Fruit fly (Drosophila melanogaster): ENCODE results near the gene Nha1.

Nha1 gene

DNA sequence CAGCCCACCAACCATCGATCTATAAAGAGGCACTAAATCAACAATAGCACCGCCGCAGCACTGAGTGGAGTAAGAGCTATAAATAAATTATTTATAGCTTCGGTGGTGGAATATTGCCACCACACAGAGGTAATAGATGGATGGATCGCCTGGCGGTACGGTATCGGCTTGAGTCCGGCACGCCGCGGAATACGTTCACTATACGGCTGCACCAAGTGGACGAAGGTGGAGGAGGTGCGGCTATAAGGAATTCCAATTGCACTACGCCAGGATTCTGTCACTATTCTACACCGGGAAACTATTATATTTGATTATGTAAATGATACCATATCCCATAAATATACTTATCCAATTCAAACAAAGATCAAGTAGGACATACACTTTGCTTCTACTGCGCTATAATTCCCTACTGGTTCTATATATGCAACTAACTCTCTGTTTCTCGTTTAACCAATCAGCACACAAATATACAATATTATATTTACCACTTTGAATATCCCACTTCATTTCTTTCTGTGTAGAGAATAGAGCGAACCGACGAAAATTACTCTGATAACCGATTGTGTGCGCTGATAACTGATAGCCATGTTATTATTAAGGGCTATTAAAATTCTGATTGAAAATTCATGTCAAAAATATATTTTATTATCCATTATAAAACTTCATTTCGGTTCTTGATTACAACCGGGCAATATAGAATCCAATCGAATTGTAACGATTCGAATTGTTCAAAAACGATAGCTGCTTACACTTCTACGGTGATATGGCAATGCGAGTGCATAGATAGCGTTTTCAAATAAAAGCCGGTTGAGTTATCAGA lies 50.7 kb downstream of the Nha1 start (continued):
- TF ChIP-seq CG9797 (GFP tag; optimal IDR thresholded peaks at IDR 0.05): no peak
- TF ChIP-seq usp (GFP tag; optimal IDR thresholded peaks at IDR 0.05): no peak
- no peak for TF ChIP-seq chinmo (GFP tag; IDR thresholded peaks at IDR 0.05; ENCODE audit: partially characterized antibody)
- peak; percentile 49 for TF ChIP-seq CG7839 (tag; optimal IDR thresholded peaks at IDR 0.05)
- TF ChIP-seq cato (GFP tag; optimal IDR thresholded peaks at IDR 0.05; ENCODE audit: borderline replicate concordance): peak; percentile 27
- TF ChIP-seq CkIIα-i1 (GFP tag; IDR thresholded peaks at IDR 0.05): no peak
- peak; percentile 8 for TF ChIP-seq Usf (GFP tag; optimal IDR thresholded peaks at IDR 0.05)
- no peak for TF ChIP-seq CG7745 (tag; optimal IDR thresholded peaks at IDR 0.05)
- TF ChIP-seq zen2 (GFP tag; IDR thresholded peaks at IDR 0.05; ENCODE audit: partially characterized antibody): no peak
- TF ChIP-seq HLH3B (GFP tag; IDR thresholded peaks at IDR 0.05): 0 out of 2 replicates have a peak, but pooled peaks have one; percentile 19
- no peak for TF ChIP-seq eve (GFP tag; optimal IDR thresholded peaks at IDR 0.05)
- no peak for TF ChIP-seq CG17186 (GFP tag; optimal IDR thresholded peaks at IDR 0.05)
- TF ChIP-seq gro (GFP tag; optimal IDR thresholded peaks at IDR 0.05): no peak
- no peak for TF ChIP-seq Max (GFP tag; optimal IDR thresholded peaks at IDR 0.05)
- no peak for TF ChIP-seq shn (GFP tag; optimal IDR thresholded peaks at IDR 0.05)
- TF ChIP-seq salm (tag; optimal IDR thresholded peaks at IDR 0.05): peak; percentile 83
- TF ChIP-seq CG3847 (GFP tag; IDR thresholded peaks at IDR 0.05): 0 out of 2 replicates have a peak, but pooled peaks have one; percentile 15
- no peak for TF ChIP-seq CG2889 (GFP tag; IDR thresholded peaks at IDR 0.05)
- TF ChIP-seq CG1603 (tag; optimal IDR thresholded peaks at IDR 0.05): peak; percentile 23
- TF ChIP-seq Bteb2 (GFP tag; optimal IDR thresholded peaks at IDR 0.05): no peak
- no peak for TF ChIP-seq CG8089 (GFP tag; optimal IDR thresholded peaks at IDR 0.05)
- peak; percentile 28 for TF ChIP-seq CG16863 (GFP tag; optimal IDR thresholded peaks at IDR 0.05)
- TF ChIP-seq CG4854 (GFP tag; optimal IDR thresholded peaks at IDR 0.05): no peak
- TF ChIP-seq CG15073 (GFP tag; optimal IDR thresholded peaks at IDR 0.05): no peak
- no peak for TF ChIP-seq jing (GFP tag; optimal IDR thresholded peaks at IDR 0.05)
- no peak for TF ChIP-seq insv (GFP tag; optimal IDR thresholded peaks at IDR 0.05)
- no peak for TF ChIP-seq otp (GFP tag; IDR thresholded peaks at IDR 0.05)
- TF ChIP-seq mam (GFP tag; optimal IDR thresholded peaks at IDR 0.05): peak; percentile 4
- TF ChIP-seq HmgZ (tag; optimal IDR thresholded peaks at IDR 0.05): no peak
- TF ChIP-seq psq (GFP tag; optimal IDR thresholded peaks at IDR 0.05): no peak
- TF ChIP-seq YL-1 (GFP tag; optimal IDR thresholded peaks at IDR 0.05): no peak
- TF ChIP-seq tin (GFP tag; optimal IDR thresholded peaks at IDR 0.05): no peak
- TF ChIP-seq rib (GFP tag; IDR thresholded peaks at IDR 0.05): no peak
- no peak for TF ChIP-seq CG3163 (GFP tag; optimal IDR thresholded peaks at IDR 0.05)
- peak; percentile 51 for TF ChIP-seq tio (GFP tag; optimal IDR thresholded peaks at IDR 0.05)
- TF ChIP-seq dmrt11E (tag; optimal IDR thresholded peaks at IDR 0.05): peak; percentile 67
- no peak for TF ChIP-seq nerfin-2 (GFP tag; IDR thresholded peaks at IDR 0.05; ENCODE audit: partially characterized antibody)
- peak; percentile 53 for TF ChIP-seq CG15601 (tag; optimal IDR thresholded peaks at IDR 0.05)
- no peak for TF ChIP-seq Lim3 (GFP tag; IDR thresholded peaks at IDR 0.05)
- no peak for TF ChIP-seq pum (GFP tag; optimal IDR thresholded peaks at IDR 0.05)
- no peak for TF ChIP-seq CG1792 (GFP tag; optimal IDR thresholded peaks at IDR 0.05)
- peak; percentile 28; the same call in 1 of the 2 replicates for TF ChIP-seq Xrp1 (GFP tag; IDR thresholded peaks at IDR 0.05)
- no peak for TF ChIP-seq CG16779 (GFP tag; IDR thresholded peaks at IDR 0.05)
- TF ChIP-seq CG34422 (GFP tag; IDR thresholded peaks at IDR 0.05): peak; percentile 33; the same call in 1 of the 3 replicates
- no peak for TF ChIP-seq Hand (GFP tag; optimal IDR thresholded peaks at IDR 0.05)
- TF ChIP-seq CG2875 (GFP tag; optimal IDR thresholded peaks at IDR 0.05): no peak
- TF ChIP-seq CG6854 (GFP tag; optimal IDR thresholded peaks at IDR 0.05): no peak
- TF ChIP-seq Ravus (GFP tag; IDR thresholded peaks at IDR 0.05): no peak
- peak; percentile 47 for TF ChIP-seq CG17829 (tag; optimal IDR thresholded peaks at IDR 0.05)
- no peak for TF ChIP-seq ttk (GFP tag; IDR thresholded peaks at IDR 0.05)
